Fruit fly (Drosophila melanogaster) whole organism, adult: ENCODE data around the gene CG11226.

Experiments used
- CG11617 ChIP-seq: fragments of 200-800 bp; sonication (Bioruptor generic); optimal IDR thresholded peaks from 2 replicates; lab custom pipeline; 2017; ENCODE audit warnings: mild to moderate bottlenecking, missing biosample characterization, missing genetic modification reagents, missing genetic modification characterization
- CG12768 ChIP-seq: fragments of 200-800 bp; sonication (Bioruptor generic); optimal IDR thresholded peaks from 2 replicates; lab custom pipeline; 2017; ENCODE audit warnings: missing biosample characterization, missing genetic modification characterization, mild to moderate bottlenecking, moderate library complexity, missing genetic modification reagents
- CG14711 ChIP-seq: fragments of 200-800 bp; sonication (Bioruptor generic); optimal IDR thresholded peaks from 2 replicates; lab custom pipeline; 2018; ENCODE audit warnings: missing biosample characterization, mild to moderate bottlenecking, missing genetic modification characterization, moderate library complexity
- CG1620 ChIP-seq: fragments of 200-800 bp; sonication (Bioruptor generic); optimal IDR thresholded peaks from 2 replicates; lab custom pipeline; 2016; ENCODE audit warnings: missing biosample characterization, missing genetic modification characterization
- CG33017 ChIP-seq: fragments of 200-800 bp; sonication (Bioruptor generic); optimal IDR thresholded peaks from 2 replicates; lab custom pipeline; 2018; ENCODE audit warnings: missing biosample characterization, mild to moderate bottlenecking, missing genetic modification characterization, moderate library complexity
- CG5204 ChIP-seq: fragments of 200-800 bp; sonication (Bioruptor generic); optimal IDR thresholded peaks from 2 replicates; lab custom pipeline; 2016; ENCODE audit warnings: missing biosample characterization, missing genetic modification characterization
- CG7045 ChIP-seq: fragments of 200-800 bp; sonication (Bioruptor generic); optimal IDR thresholded peaks from 2 replicates; lab custom pipeline; 2017; ENCODE audit warnings: missing biosample characterization, mild to moderate bottlenecking, missing genetic modification characterization
- CG7101 ChIP-seq: fragments of 200-800 bp; sonication (Bioruptor generic); optimal IDR thresholded peaks from 2 replicates; lab custom pipeline; 2018; ENCODE audit warnings: missing biosample characterization, mild to moderate bottlenecking, missing genetic modification characterization, moderate library complexity
- Clk ChIP-seq: fragments of 200-800 bp; sonication (Bioruptor generic); optimal IDR thresholded peaks from 2 replicates; lab custom pipeline; 2017; ENCODE audit warnings: missing biosample characterization, missing genetic modification characterization
- Crg-1 ChIP-seq: fragments of 200-800 bp; sonication (Bioruptor generic); optimal IDR thresholded peaks from 2 replicates; lab custom pipeline; 2016; ENCODE audit warnings: missing biosample characterization, missing genetic modification characterization
- Hr96 ChIP-seq: fragments of 200-800 bp; sonication (Bioruptor generic); optimal IDR thresholded peaks from 2 replicates; lab custom pipeline; 2016; ENCODE audit warnings: missing biosample characterization, missing genetic modification characterization
- Mnt ChIP-seq: fragments of 200-800 bp; sonication (Bioruptor generic); optimal IDR thresholded peaks from 2 replicates; lab custom pipeline; 2016; ENCODE audit warnings: missing biosample characterization, mild to moderate bottlenecking, missing genetic modification characterization
- bab1 ChIP-seq: fragments of 200-800 bp; sonication (Bioruptor generic); optimal IDR thresholded peaks from 3 replicates; lab custom pipeline; 2019; ENCODE audit warnings: missing biosample characterization, mild to moderate bottlenecking, missing genetic modification characterization, moderate library complexity
- cic ChIP-seq: fragments of 200-800 bp; sonication (Bioruptor generic); optimal IDR thresholded peaks from 2 replicates; lab custom pipeline; 2017; ENCODE audit warnings: missing biosample characterization, mild to moderate bottlenecking, missing genetic modification characterization, moderate library complexity
- cnc ChIP-seq, 2 experiments: fragments of >200 bp; optimal IDR thresholded peaks; 2 replicates each; lab custom pipeline; 2017
- kay ChIP-seq: fragments of 200-800 bp; sonication (Bioruptor generic); peaks from one replicate; lab custom pipeline; 2016; ENCODE audit warnings: missing biosample characterization, missing genetic modification characterization, borderline replicate concordance
- ovo ChIP-seq: fragments of 200-800 bp; sonication (Bioruptor generic); optimal IDR thresholded peaks from 2 replicates; lab custom pipeline; 2016; ENCODE audit warnings: missing biosample characterization, missing genetic modification characterization
- pad ChIP-seq: fragments of 200-800 bp; sonication (Bioruptor generic); optimal IDR thresholded peaks from 3 replicates; lab custom pipeline; 2017; ENCODE audit warnings: missing biosample characterization, missing genetic modification characterization, mild to moderate bottlenecking, moderate library complexity, missing genetic modification reagents
- tj ChIP-seq: fragments of 200-800 bp; sonication (Bioruptor generic); optimal IDR thresholded peaks from 3 replicates; lab custom pipeline; 2017; ENCODE audit warnings: missing biosample characterization, mild to moderate bottlenecking, missing genetic modification characterization, moderate library complexity
- toe ChIP-seq: fragments of 200-800 bp; sonication (Bioruptor generic); optimal IDR thresholded peaks from 2 replicates; lab custom pipeline; 2016; ENCODE audit warnings: missing biosample characterization, missing genetic modification characterization

The CG11226 gene

DNA sequence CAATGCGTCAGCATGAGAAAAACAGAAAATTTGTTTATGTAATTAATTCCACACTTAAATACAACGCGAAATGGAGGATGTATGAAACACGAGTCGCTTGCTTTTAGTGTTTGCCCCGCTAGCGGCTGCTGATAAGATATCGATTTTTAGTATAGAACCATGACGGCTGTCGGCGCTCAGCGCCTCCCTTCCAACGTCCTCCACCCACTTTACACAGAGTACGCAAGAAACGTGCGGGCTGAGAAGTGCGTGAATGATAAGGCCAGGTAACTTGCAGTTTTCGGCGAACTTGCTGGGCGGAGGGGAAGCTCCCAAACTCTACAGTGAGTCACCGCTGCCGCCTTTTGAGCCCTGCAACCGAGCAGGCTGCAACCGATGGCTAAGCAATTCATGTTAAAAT is 33.5 kb downstream of the CG11226 start:
- TF ChIP-seq ovo (GFP tag; lab: Kevin White, UChicago): no peak
- peak; percentile 39 for TF ChIP-seq Mnt (GFP tag; lab: Kevin White, UChicago)

DNA sequence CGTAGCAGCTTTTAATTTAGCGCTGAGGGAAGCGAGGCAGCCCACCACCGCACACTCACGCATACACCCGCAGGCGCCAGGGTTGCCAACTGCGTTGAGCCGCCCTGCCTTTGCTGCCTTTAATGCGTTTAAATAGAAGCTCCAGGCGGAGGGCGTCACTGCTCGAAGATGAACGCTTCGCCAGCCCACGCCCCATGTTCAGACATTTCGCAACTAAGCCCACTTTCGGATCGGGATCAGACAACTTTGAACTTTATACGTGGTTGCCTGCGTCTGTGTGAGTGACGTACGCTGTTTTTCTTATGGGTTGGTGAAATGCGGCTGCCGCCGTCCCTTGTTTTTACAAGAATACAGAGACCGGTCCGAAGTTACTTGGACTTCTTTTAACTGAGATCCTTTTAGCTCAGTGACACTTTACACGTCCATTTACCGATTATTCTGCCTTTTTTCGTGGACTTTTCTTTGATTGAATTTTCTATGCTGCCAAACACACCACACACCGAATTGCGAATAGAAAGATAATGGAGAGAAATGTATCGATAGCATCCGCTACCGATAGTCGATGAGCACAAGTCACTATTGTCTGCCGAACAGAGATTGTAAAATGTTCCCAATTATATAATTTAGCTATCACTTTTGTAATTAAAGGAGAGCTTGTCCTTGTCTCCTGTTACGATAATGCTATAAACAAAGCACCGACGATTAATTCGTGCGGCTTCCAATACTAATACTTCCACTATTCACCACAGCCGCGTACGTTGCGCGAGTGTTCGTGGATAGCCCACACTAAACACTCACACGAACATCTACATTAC is 34.4 kb downstream of the CG11226 start:
- TF ChIP-seq CG7045 (GFP tag; lab: Kevin White, UChicago) (peak; percentile 35), tj (GFP tag; lab: Kevin White, UChicago) (peak; percentile 10), CG12768 (GFP tag; lab: Kevin White, UChicago) (peak; percentile 61), CG14711 (tag; lab: Kevin White, UChicago) (peak; percentile 94), Hr96 (GFP tag; lab: Kevin White, UChicago) (no peak), kay (GFP tag; lab: Kevin White, UChicago) (no peak), CG33017 (tag; lab: Kevin White, UChicago) (no peak), CG11617 (GFP tag; lab: Kevin White, UChicago) (peak; percentile 13)

DNA sequence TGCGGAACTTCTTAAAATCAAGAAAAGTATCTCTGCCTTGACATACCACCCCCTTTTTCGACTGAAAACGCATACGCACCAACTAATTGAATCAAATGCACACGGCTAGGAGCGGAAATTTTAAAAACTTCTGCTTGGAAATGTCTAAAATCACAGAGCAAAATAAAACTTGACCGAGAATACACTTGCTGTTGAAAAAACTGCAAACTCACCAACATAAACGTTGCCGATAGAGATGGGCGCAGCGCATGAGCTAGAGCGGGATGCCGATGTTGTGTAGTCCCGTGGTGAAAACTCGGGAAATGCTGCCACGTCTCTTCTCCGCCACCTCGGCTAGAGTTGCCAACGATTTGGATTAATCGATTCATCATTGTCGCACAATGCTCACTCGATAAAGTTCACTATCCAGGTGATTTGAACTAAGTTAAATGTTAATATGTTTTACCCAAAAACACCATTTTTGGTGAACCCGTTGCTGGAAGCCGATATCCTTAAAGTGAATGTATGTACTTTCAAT is 35.0 kb downstream of the CG11226 start, which contains the start of the genes CG11109 and Arf1:
TSS of gene CG11109 (plus strand) at position 356 of the 517 bp plus-strand sequence.
TSS of gene Arf1 (minus strand) at position 387 of the 517 bp plus-strand sequence.
- TF ChIP-seq bab1 (peak; percentile 62), CG12768 (GFP tag; lab: Kevin White, UChicago) (peak; percentile 27), cic (GFP tag; lab: Kevin White, UChicago) (no peak), tj (GFP tag; lab: Kevin White, UChicago) (peak; percentile 65), Clk (GFP tag; lab: Kevin White, UChicago) (no peak), CG11617 (GFP tag; lab: Kevin White, UChicago) (peak; percentile 8), CG5204 (GFP tag; lab: Kevin White, UChicago) (no peak), CG7101 (tag; lab: Kevin White, UChicago) (peak; percentile 38), Crg-1 (GFP tag; lab: Kevin White, UChicago) (no peak), ovo (GFP tag; lab: Kevin White, UChicago) (no peak), Hr96 (GFP tag; lab: Kevin White, UChicago) (no peak), CG14711 (tag; lab: Kevin White, UChicago) (peak; percentile 96), CG1620 (GFP tag; lab: Kevin White, UChicago) (no peak), CG33017 (tag; lab: Kevin White, UChicago) (no peak), kay (GFP tag; lab: Kevin White, UChicago) (no peak), Mnt (GFP tag; lab: Kevin White, UChicago) (peak; percentile 35), pad (peak; percentile 81), CG7045 (GFP tag; lab: Kevin White, UChicago) (no peak), cnc (optimal IDR thresholded peaks at IDR 0.05; lab: Kevin White, UChicago) (peak; percentile 79 to 89), toe (GFP tag; lab: Kevin White, UChicago) (no peak)

DNA sequence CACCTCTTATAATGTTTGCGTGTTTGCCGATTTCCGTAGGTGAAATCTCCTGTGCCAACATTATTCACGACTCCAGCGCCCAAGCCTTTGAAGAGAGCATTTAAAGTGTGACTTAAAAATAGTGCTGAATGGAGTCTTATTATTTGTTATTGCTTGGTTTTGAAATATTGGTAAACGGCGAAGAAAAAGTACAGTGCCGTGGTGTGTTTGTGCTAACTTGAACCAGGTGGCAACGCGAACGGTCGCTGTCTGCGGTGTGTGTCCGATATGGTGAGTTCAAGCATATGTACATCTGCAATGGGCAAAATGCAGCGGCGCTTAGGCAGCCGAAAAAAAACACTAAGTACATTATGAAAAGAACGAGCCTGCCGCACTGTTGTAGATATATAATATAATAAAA is 41.1 kb downstream of the CG11226 start:
- TF ChIP-seq CG12768 (GFP tag; lab: Kevin White, UChicago) (peak; percentile 3), tj (GFP tag; lab: Kevin White, UChicago) (peak; percentile 39), CG5204 (GFP tag; lab: Kevin White, UChicago) (no peak), cic (GFP tag; lab: Kevin White, UChicago) (no peak), bab1 (no peak), CG7101 (tag; lab: Kevin White, UChicago) (peak; percentile 38), Clk (GFP tag; lab: Kevin White, UChicago) (no peak), toe (GFP tag; lab: Kevin White, UChicago) (no peak), CG33017 (tag; lab: Kevin White, UChicago) (no peak), ovo (GFP tag; lab: Kevin White, UChicago) (peak; percentile 26), kay (GFP tag; lab: Kevin White, UChicago) (no peak), pad (no peak), Hr96 (GFP tag; lab: Kevin White, UChicago) (no peak), CG7045 (GFP tag; lab: Kevin White, UChicago) (no peak), Crg-1 (GFP tag; lab: Kevin White, UChicago) (no peak), CG1620 (GFP tag; lab: Kevin White, UChicago) (no peak), cnc (optimal IDR thresholded peaks at IDR 0.05; lab: Kevin White, UChicago) (no peak), Mnt (GFP tag; lab: Kevin White, UChicago) (peak; percentile 1), CG11617 (GFP tag; lab: Kevin White, UChicago) (no peak), CG14711 (tag; lab: Kevin White, UChicago) (no peak)

DNA sequence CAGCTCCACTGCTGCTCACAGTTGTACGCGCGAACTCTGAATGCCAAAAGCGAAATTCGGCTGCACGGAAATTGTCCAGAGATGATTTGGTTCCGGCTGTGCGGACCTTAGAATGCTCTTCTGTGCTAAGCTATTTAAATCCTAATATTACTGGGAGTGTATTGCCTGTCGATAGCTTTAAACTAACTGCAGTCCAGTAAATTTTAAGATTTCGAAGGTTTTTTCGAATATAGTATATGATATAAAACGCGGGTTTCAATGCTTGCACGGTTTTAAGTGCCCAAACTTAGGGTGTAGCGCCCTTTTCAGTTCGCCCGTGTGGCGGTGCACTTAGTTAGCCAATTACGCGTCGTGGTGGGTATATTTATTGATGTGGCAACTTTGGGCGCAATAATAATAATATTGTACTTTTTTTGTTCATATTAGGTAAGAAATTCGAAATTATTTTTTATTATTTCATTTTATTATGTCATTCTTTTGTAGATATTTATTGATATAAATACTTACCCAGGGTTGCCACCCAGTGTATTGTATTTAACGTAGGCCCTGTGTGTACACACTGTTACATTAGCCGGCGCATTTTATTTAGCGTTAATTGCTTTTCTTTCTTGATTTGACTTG is 42.0 kb downstream of the CG11226 start, which contains the start of the genes Chro and Ssl1:
TSS of gene Chro (minus strand) at position 262 of the 621 bp plus-strand sequence.
TSS of gene Ssl1 (plus strand) at position 367 of the 621 bp plus-strand sequence.
- TF ChIP-seq CG12768 (GFP tag; lab: Kevin White, UChicago) (peak; percentile 100), Crg-1 (GFP tag; lab: Kevin White, UChicago) (peak; percentile 99), Clk (GFP tag; lab: Kevin White, UChicago) (peak; percentile 99), CG11617 (GFP tag; lab: Kevin White, UChicago) (peak; percentile 99), toe (GFP tag; lab: Kevin White, UChicago) (peak; percentile 99), CG33017 (tag; lab: Kevin White, UChicago) (peak; percentile 99), kay (GFP tag; lab: Kevin White, UChicago) (no peak), ovo (GFP tag; lab: Kevin White, UChicago) (peak; percentile 95), bab1 (peak; percentile 100), CG7045 (GFP tag; lab: Kevin White, UChicago) (peak; percentile 99), cnc (optimal IDR thresholded peaks at IDR 0.05; lab: Kevin White, UChicago) (no peak), CG7101 (tag; lab: Kevin White, UChicago) (peak; percentile 100), CG14711 (tag; lab: Kevin White, UChicago) (peak; percentile 98), CG1620 (GFP tag; lab: Kevin White, UChicago) (peak; percentile 99), Hr96 (GFP tag; lab: Kevin White, UChicago) (peak; percentile 99), CG5204 (GFP tag; lab: Kevin White, UChicago) (peak; percentile 99), tj (GFP tag; lab: Kevin White, UChicago) (peak; percentile 94), Mnt (GFP tag; lab: Kevin White, UChicago) (peak; percentile 99), pad (peak; percentile 96), cic (GFP tag; lab: Kevin White, UChicago) (peak; percentile 97)
